Worm (Caenorhabditis elegans) whole organism, L4/young adult: ENCODE measurements around the gene ZC53.2.
A peak's percentile ranks its signal among the peaks of the same experiment; 100 is the strongest.

Experiments used
- W03F9.2 ChIP-seq: fragments of 150-350 bp; optimal IDR thresholded peaks from 2 replicates; lab custom pipeline; 2014; ENCODE audit warnings: missing biosample characterization, missing genetic modification characterization
- dao-5 ChIP-seq: sonication (generic microtip); optimal IDR thresholded peaks from 2 replicates; lab custom pipeline; 2016; ENCODE audit warnings: missing genotype, missing genetic modification characterization, moderate library complexity, missing compliant biosample characterization
- him-1 ChIP-seq: sonication (generic microtip); optimal IDR thresholded peaks from 2 replicates; lab custom pipeline; 2016; ENCODE audit warnings: missing genotype, missing genetic modification reagents, missing genetic modification characterization, missing compliant biosample characterization

Gene ZC53.2

ce11 chrX:1915022-1915421 lies 9.0 kb downstream of the ZC53.2 start, which contains the start of gene rgs-9:
rgs-9 (plus strand) TSS chrX:1915258.
- no peak for TF ChIP-seq W03F9.2
- TF ChIP-seq him-1 (tag; lab: Kevin White, UChicago): no peak
- no peak for TF ChIP-seq dao-5 (tag; lab: Kevin White, UChicago)

DNA sequence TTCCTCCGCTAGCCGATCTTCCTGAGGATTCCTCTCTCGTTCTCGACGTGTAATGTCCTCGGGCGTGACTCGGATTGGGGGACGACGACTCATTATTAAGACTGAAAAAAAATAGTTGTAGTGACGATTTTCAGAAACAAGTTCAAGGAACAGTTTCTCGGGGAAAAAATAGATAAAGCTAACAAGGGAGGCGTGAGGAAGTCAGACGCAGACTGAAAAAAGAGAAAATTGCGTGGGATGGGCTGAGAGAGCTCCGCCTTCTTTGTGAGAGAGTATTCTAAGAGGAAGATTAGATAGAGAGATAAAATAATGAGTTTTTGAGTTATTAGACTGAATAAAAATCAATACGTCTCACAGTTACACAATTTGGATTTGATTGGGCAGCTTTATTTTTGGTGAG lies 10.8 kb downstream of the ZC53.2 start, which contains the start of gene ZC53.1:
Gene ZC53.1, minus strand, starts transcription at position 101 of the 400 bp plus-strand sequence.
- no peak for TF ChIP-seq dao-5 (tag; lab: Kevin White, UChicago)
- no peak for TF ChIP-seq W03F9.2
- TF ChIP-seq him-1 (tag; lab: Kevin White, UChicago): no peak

DNA sequence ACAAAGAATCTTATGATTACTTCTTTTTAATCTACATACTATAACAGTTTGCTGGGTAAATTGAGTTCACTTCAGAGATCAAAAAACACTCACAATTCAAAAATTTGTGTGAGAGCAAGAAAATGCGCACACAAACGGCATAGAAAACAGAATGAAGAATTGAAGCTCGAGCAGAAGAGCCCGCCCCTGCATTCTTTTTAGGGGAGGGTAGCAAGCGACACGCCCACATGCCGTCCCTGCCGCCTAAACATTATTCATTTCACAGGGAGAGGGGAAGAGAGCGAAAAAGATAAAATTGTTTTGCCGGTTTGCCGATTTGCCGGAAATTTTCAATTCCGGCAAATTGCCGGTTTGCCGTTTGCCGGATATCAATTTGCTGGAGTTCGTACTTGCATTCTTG lies 14.7 kb downstream of the ZC53.2 start:
- TF ChIP-seq W03F9.2: peak; percentile 15
- peak; percentile 69 for TF ChIP-seq him-1 (tag; lab: Kevin White, UChicago)
- no peak for TF ChIP-seq dao-5 (tag; lab: Kevin White, UChicago)

DNA sequence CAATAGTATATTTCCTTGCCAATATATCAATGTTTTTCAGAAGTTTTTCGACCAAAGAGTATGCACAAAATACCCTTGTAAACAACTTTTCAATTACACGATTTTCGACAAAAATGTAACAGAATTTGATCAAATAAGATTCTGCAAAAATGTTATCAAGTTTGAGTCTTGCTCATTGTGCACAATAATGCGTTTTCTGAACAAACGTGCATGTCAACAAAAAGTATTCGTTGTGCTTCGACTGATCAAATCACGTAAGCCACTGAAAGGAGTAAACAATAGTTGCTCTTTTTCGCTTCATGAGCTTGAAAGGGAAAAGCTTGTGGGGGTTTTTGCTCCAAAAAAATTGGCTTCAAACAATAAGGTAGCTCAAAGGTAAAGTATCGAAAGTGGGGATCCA lies 17.0 kb downstream of the ZC53.2 start:
- TF ChIP-seq dao-5 (tag; lab: Kevin White, UChicago) (no peak), him-1 (tag; lab: Kevin White, UChicago) (no peak), W03F9.2 (no peak)

- TF ChIP-seq dao-5 (tag; lab: Kevin White, UChicago) (no peak), W03F9.2 (no peak), him-1 (tag; lab: Kevin White, UChicago) (no peak)
Measured at ce11 chrX:1901480-1901879, 22.6 kb downstream of the ZC53.2 start.

ce11 chrX:1897243-1897642 lies 26.8 kb downstream of the ZC53.2 start, which contains the start of gene B0294.1:
B0294.1 (minus strand) TSS chrX:1897343.
- no peak for TF ChIP-seq dao-5 (tag; lab: Kevin White, UChicago)
- no peak for TF ChIP-seq W03F9.2
- no peak for TF ChIP-seq him-1 (tag; lab: Kevin White, UChicago)

ce11 chrX:1891887-1892286 lies 32.2 kb downstream of the ZC53.2 start, which contains the start of gene B0294.3:
B0294.3 (plus strand) TSS chrX:1892187.
- TF ChIP-seq W03F9.2: no peak
- no peak for TF ChIP-seq him-1 (tag; lab: Kevin White, UChicago)
- TF ChIP-seq dao-5 (tag; lab: Kevin White, UChicago): no peak

ce11 chrX:1890817-1891216 lies 33.2 kb downstream of the ZC53.2 start:
- TF ChIP-seq dao-5 (tag; lab: Kevin White, UChicago) (no peak), him-1 (tag; lab: Kevin White, UChicago) (no peak), W03F9.2 (no peak)

- TF ChIP-seq W03F9.2: no peak
- peak; percentile 54 for TF ChIP-seq him-1 (tag; lab: Kevin White, UChicago)
- no peak for TF ChIP-seq dao-5 (tag; lab: Kevin White, UChicago)
Measured at ce11 chrX:1888445-1889035, 35.5 kb downstream of the ZC53.2 start.

- TF ChIP-seq him-1 (tag; lab: Kevin White, UChicago) (peak; percentile 23), W03F9.2 (no peak), dao-5 (tag; lab: Kevin White, UChicago) (peak; percentile 8)
Measured at ce11 chrX:1880665-1881064, 43.4 kb downstream of the ZC53.2 start.
